Worm (Caenorhabditis elegans): ENCODE measurements around the gene unc-32.

unc-32 gene

ce11 chrIII:8923240-8923734 is 17.9 kb downstream of the unc-32 start, which contains the start of gene glb-1:
Gene glb-1 (minus strand): TSS chrIII:8923290.
- TF ChIP-seq zip-8 (tag; optimal IDR thresholded peaks at IDR 0.05) (no peak), cnd-1 (tag; optimal IDR thresholded peaks at IDR 0.05) (no peak), tbx-8 (GFP tag; optimal IDR thresholded peaks at IDR 0.05) (no peak), bed-3 (GFP tag; optimal IDR thresholded peaks at IDR 0.05) (no peak), ceh-39 (tag; optimal IDR thresholded peaks at IDR 0.05) (no peak), unc-39 (tag; optimal IDR thresholded peaks at IDR 0.05) (no peak), hlh-1 (tag; optimal IDR thresholded peaks at IDR 0.05) (no peak), lsy-2 (tag; optimal IDR thresholded peaks at IDR 0.05) (no peak), mep-1 (tag; optimal IDR thresholded peaks at IDR 0.05) (no peak), nhr-2 (tag; optimal IDR thresholded peaks at IDR 0.05) (no peak), pha-4 (tag; optimal IDR thresholded peaks at IDR 0.05) (no peak), ceh-43 (GFP tag; optimal IDR thresholded peaks at IDR 0.05) (no peak), sem-2 (GFP tag; optimal IDR thresholded peaks at IDR 0.05) (no peak)

ce11 chrIII:8923937-8924336 is 18.5 kb downstream of the unc-32 start, which contains the start of gene ZK637.12:
Gene ZK637.12 (plus strand): TSS chrIII:8924237.
- TF ChIP-seq ztf-11 (tag; optimal IDR thresholded peaks at IDR 0.05) = no peak
- no peak for TF ChIP-seq nhr-237 (tag; optimal IDR thresholded peaks at IDR 0.05)
- no peak for TF ChIP-seq pha-4 (tag; optimal IDR thresholded peaks at IDR 0.05)
- TF ChIP-seq elt-1 (tag; optimal IDR thresholded peaks at IDR 0.05; ENCODE audit: borderline replicate concordance, insufficient read depth) = no peak
- no peak for TF ChIP-seq tbx-8 (GFP tag; optimal IDR thresholded peaks at IDR 0.05)
- no peak for TF ChIP-seq ham-2 (GFP tag; optimal IDR thresholded peaks at IDR 0.05)
- TF ChIP-seq lin-13 (tag; optimal IDR thresholded peaks at IDR 0.05) = no peak
- TF ChIP-seq ces-1 (GFP tag; optimal IDR thresholded peaks at IDR 0.05) = no peak
- no peak for TF ChIP-seq lsy-2 (tag; optimal IDR thresholded peaks at IDR 0.05)
- TF ChIP-seq mab-5 (tag; optimal IDR thresholded peaks at IDR 0.05) = no peak
- TF ChIP-seq mls-2 (tag; optimal IDR thresholded peaks at IDR 0.05) = no peak
- no peak for TF ChIP-seq zip-8 (tag; optimal IDR thresholded peaks at IDR 0.05)

- TF ChIP-seq unc-39 (tag; optimal IDR thresholded peaks at IDR 0.05) (no peak), nhr-76 (tag; optimal IDR thresholded peaks at IDR 0.05) (no peak), cnd-1 (tag; optimal IDR thresholded peaks at IDR 0.05) (no peak), nhr-28 (tag; optimal IDR thresholded peaks at IDR 0.05) (no peak), blmp-1 (tag; optimal IDR thresholded peaks at IDR 0.05) (no peak), sem-2 (GFP tag; optimal IDR thresholded peaks at IDR 0.05) (no peak), zip-8 (tag; optimal IDR thresholded peaks at IDR 0.05) (no peak), mab-5 (tag; optimal IDR thresholded peaks at IDR 0.05) (no peak), elt-3 (tag; optimal IDR thresholded peaks at IDR 0.05) (no peak), lsy-2 (tag; optimal IDR thresholded peaks at IDR 0.05) (no peak), mls-2 (tag; optimal IDR thresholded peaks at IDR 0.05) (no peak)
Measured at ce11 chrIII:8925539-8925938, 20.1 kb downstream of the unc-32 start.

ce11 chrIII:8926512-8926911 is 21.1 kb downstream of the unc-32 start:
- TF ChIP-seq snpc-4 (tag; optimal IDR thresholded peaks at IDR 0.05) = no peak
- peak; percentile 50 for TF ChIP-seq mab-5 (tag; optimal IDR thresholded peaks at IDR 0.05)
- no peak for TF ChIP-seq nhr-237 (tag; optimal IDR thresholded peaks at IDR 0.05)

- TF ChIP-seq drap-1 (GFP tag; optimal IDR thresholded peaks at IDR 0.05) (no peak), cnd-1 (tag; optimal IDR thresholded peaks at IDR 0.05) (no peak), hlh-1 (tag; optimal IDR thresholded peaks at IDR 0.05) (no peak), mls-2 (tag; optimal IDR thresholded peaks at IDR 0.05) (no peak), nhr-76 (tag; optimal IDR thresholded peaks at IDR 0.05) (no peak), unc-39 (tag; optimal IDR thresholded peaks at IDR 0.05) (no peak), flh-1 (GFP tag; optimal IDR thresholded peaks at IDR 0.05) (no peak), nhr-12 (tag; optimal IDR thresholded peaks at IDR 0.05) (no peak), bed-3 (GFP tag; optimal IDR thresholded peaks at IDR 0.05) (no peak), sem-2 (GFP tag; optimal IDR thresholded peaks at IDR 0.05) (no peak), unc-62 (GFP tag; optimal IDR thresholded peaks at IDR 0.05) (no peak), nhr-2 (tag; optimal IDR thresholded peaks at IDR 0.05) (no peak), snpc-4 (tag; optimal IDR thresholded peaks at IDR 0.05) (no peak), nhr-28 (tag; optimal IDR thresholded peaks at IDR 0.05) (no peak), ceh-43 (GFP tag; optimal IDR thresholded peaks at IDR 0.05) (no peak), unc-120 (tag; optimal IDR thresholded peaks at IDR 0.05; ENCODE audit: poor library complexity, severe bottlenecking) (no peak), zip-8 (tag; optimal IDR thresholded peaks at IDR 0.05) (no peak), ztf-11 (tag; optimal IDR thresholded peaks at IDR 0.05) (no peak), elt-3 (tag; optimal IDR thresholded peaks at IDR 0.05) (no peak)
Measured at ce11 chrIII:8929723-8930122, 24.3 kb downstream of the unc-32 start, which contains the start of gene arrd-15. Gene arrd-15 (plus strand): TSS chrIII:8930023.
